Worm (Caenorhabditis elegans) whole organism, early embryonic: Measurements from ENCODE around the gene R160.3.

Experiments used
- B0310.2 ChIP-seq: sonication (generic microtip); optimal IDR thresholded peaks from 2 replicates; lab custom pipeline; 2016; ENCODE audit warnings: mild to moderate bottlenecking, missing genetic modification characterization, missing compliant biosample characterization
- F13C5.2 ChIP-seq: sonication (generic microtip); optimal IDR thresholded peaks from 2 replicates; lab custom pipeline; 2017; ENCODE audit warnings: mild to moderate bottlenecking, missing genetic modification characterization, inconsistent platforms, missing compliant biosample characterization
- aly-1 ChIP-seq: sonication (generic microtip); optimal IDR thresholded peaks from 2 replicates; lab custom pipeline; 2016; ENCODE audit warnings: missing genetic modification characterization, missing compliant biosample characterization
- ama-1 ChIP-seq: fragments of 150-350 bp; optimal IDR thresholded peaks from 2 replicates; lab custom pipeline; 2014
- ceh-13 ChIP-seq: fragments of 200-800 bp; sonication (Bioruptor generic); optimal IDR thresholded peaks from 2 replicates; lab custom pipeline; 2018; ENCODE audit warnings: mild to moderate bottlenecking, missing genetic modification characterization, missing compliant biosample characterization
- ceh-36 ChIP-seq: sonication (generic microtip); optimal IDR thresholded peaks from 2 replicates; lab custom pipeline; 2016; ENCODE audit warnings: missing genetic modification characterization, inconsistent platforms, missing compliant biosample characterization
- ets-7 ChIP-seq: sonication (generic microtip); optimal IDR thresholded peaks from 2 replicates; lab custom pipeline; 2016; ENCODE audit warnings: missing genotype, missing genetic modification characterization, missing compliant biosample characterization
- flt-1 ChIP-seq: fragments of 200-800 bp; sonication (Bioruptor generic); IDR thresholded peaks from 2 replicates; pipeline ENCODE4 v1.3.6; 2022; ENCODE audit warnings: missing genetic modification characterization, missing compliant biosample characterization
- hmbx-1 ChIP-seq: sonication (generic microtip); optimal IDR thresholded peaks from 2 replicates; lab custom pipeline; 2016; ENCODE audit warnings: mild to moderate bottlenecking, missing genetic modification characterization, missing compliant biosample characterization
- hmg-4 ChIP-seq: fragments of 200-800 bp; sonication (Bioruptor generic); optimal IDR thresholded peaks from 2 replicates; lab custom pipeline; 2018; ENCODE audit warnings: mild to moderate bottlenecking, missing genetic modification characterization, missing compliant biosample characterization
- hnd-1 ChIP-seq: sonication (generic microtip); optimal IDR thresholded peaks from 2 replicates; lab custom pipeline; 2016; ENCODE audit warnings: missing genetic modification characterization, missing compliant biosample characterization
- pes-1 ChIP-seq: fragments of 200-800 bp; sonication (Bioruptor generic); IDR thresholded peaks from 2 replicates; pipeline ENCODE4 v1.3.6; 2022; ENCODE audit warnings: missing genetic modification reagents, missing genetic modification characterization, missing compliant biosample characterization
- scrt-1 ChIP-seq: fragments of 200-800 bp; sonication (Bioruptor generic); IDR thresholded peaks from 2 replicates; pipeline ENCODE4 v1.3.6; 2022; ENCODE audit warnings: missing genetic modification characterization, missing compliant biosample characterization
- sea-1 ChIP-seq: fragments of 200-800 bp; sonication (Bioruptor generic); conservative IDR thresholded peaks from 2 replicates; pipeline ENCODE4 v1.3.6; 2022; ENCODE audit warnings: missing genetic modification characterization, missing compliant biosample characterization
- tbx-11 ChIP-seq: fragments of 200-800 bp; sonication (Bioruptor generic); IDR thresholded peaks from 2 replicates; pipeline ENCODE4 v1.3.6; 2022; ENCODE audit warnings: missing genetic modification characterization, missing compliant biosample characterization
- tbx-37 ChIP-seq: fragments of 200-800 bp; sonication (Bioruptor generic); conservative IDR thresholded peaks from 2 replicates; pipeline ENCODE4 v1.3.6; 2022; ENCODE audit warnings: missing genetic modification reagents, missing genetic modification characterization, missing compliant biosample characterization
- tra-4 ChIP-seq: sonication (generic microtip); optimal IDR thresholded peaks from 2 replicates; lab custom pipeline; 2017; ENCODE audit warnings: missing genetic modification characterization, missing compliant biosample characterization

The R160.3 gene

DNA sequence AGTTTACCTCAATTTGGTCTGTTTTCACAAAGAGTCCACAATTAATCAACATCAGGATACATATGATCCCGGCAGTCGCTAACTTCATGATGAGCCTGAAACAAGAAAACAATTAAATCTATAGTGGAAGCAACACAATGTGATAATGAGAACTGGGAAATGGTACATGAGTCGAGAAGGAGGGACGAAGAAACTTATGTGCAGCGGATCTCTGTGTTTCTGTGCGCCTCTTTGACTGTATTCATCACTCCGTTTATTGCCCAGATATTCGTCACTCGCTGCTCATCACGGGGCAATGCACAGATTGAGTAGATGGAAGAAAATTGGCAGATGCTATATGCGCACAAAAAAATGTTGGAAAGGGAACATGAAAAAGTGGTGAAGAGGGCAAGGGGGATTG lies at the start of gene R160.3:
Gene R160.3, minus strand, starts transcription at position 101 of the 400 bp plus-strand sequence.
- TF ChIP-seq aly-1 (no peak), ceh-36 (tag; lab: Kevin White, UChicago) (no peak), ama-1 (lab: Kevin White, UChicago) (no peak), ets-7 (no peak), pes-1 (GFP tag; lab: Robert Waterston, UW) (no peak), tra-4 (no peak)

DNA sequence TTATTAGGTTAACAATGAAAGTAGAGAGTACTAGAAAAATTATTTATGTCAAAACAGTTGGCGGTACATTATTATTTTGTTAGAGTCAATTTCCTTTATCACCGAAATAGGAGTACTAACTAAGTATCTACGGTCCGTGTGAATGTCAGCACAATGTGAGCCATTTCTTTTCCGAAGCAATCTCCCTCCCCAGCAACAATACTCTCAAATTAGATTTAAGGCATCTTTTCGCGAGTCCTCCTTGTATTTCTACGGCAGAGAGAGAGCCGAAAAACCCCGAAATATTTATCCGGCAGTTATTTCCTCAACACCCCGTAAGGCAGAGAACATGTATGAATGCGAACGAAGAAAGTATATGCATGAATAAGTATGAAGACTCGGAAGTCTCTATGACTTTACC lies 49.2 kb upstream of the R160.3 start:
- no peak for TF ChIP-seq flt-1
- no peak for TF ChIP-seq hmbx-1 (tag; lab: Kevin White, UChicago)
- TF ChIP-seq aly-1: no peak
- TF ChIP-seq sea-1: no peak
- no peak for TF ChIP-seq pes-1 (GFP tag; lab: Robert Waterston, UW)
- no peak for TF ChIP-seq ama-1 (lab: Kevin White, UChicago)
- no peak for TF ChIP-seq ceh-13 (GFP tag; lab: Kevin White, UChicago)
- TF ChIP-seq tbx-11 (GFP tag; lab: Robert Waterston, UW): no peak
- TF ChIP-seq B0310.2 (tag; lab: Kevin White, UChicago): no peak
- TF ChIP-seq tbx-37 (GFP tag; lab: Robert Waterston, UW): no peak
- TF ChIP-seq scrt-1 (GFP tag; lab: Robert Waterston, UW): no peak
- no peak for TF ChIP-seq hmg-4 (GFP tag; lab: Kevin White, UChicago)
- TF ChIP-seq hnd-1 (tag; lab: Kevin White, UChicago): no peak
- TF ChIP-seq tra-4: no peak
- no peak for TF ChIP-seq F13C5.2 (tag; lab: Kevin White, UChicago)

DNA sequence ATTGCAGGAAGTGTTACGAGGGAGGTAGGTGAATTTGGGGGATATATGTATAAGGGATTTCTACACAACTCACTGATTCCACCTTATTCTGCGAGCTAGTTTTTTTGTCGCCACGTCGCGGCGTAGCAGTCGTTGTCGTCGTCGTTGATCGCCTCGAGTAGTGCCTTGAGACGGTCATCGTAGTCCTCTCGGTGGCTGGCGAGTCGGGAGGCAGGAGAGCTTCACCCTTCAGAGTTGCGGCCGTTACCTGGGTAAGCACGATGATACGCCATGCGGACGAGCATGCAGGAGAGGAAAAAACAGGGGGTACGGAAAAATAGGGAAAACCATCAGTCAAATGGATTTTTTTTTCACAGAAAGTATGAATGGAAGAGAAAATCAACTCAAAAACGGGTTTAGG lies 47.1 kb upstream of the R160.3 start:
- TF ChIP-seq aly-1: no peak
- TF ChIP-seq hmg-4 (GFP tag; lab: Kevin White, UChicago): no peak
- TF ChIP-seq ets-7: no peak
- no peak for TF ChIP-seq scrt-1 (GFP tag; lab: Robert Waterston, UW)
- no peak for TF ChIP-seq tbx-37 (GFP tag; lab: Robert Waterston, UW)
- no peak for TF ChIP-seq pes-1 (GFP tag; lab: Robert Waterston, UW)

DNA sequence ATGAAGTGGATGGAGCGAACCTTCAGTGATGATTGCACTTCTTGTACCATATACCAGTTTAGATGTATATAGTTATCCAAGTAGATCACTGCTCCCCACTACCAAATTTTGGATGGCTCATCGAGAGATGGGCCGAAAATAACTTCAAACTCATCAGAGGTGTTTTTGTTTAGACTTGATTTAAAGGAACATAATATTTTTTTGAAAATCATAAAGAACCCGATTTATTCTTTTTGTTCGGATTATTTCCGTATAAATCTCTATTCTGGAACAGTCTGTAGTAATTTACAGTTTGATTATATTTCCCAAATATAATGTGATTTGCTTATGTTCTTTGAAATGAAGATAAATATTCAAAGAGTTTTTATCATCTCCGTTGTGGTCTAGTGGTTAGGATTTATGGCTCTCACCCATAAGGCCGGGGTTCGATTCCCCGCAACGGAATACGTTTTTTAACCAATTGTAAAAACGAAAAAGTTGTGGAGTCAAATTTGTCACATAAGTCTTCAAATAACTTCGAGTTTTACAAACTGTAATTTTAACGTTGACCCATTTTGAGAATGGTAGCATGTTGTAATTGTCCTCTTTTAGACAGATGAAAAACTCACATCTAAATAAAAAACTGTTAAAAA lies 44.3 kb upstream of the R160.3 start:
- TF ChIP-seq F13C5.2 (tag; lab: Kevin White, UChicago) (no peak), aly-1 (no peak), hmbx-1 (tag; lab: Kevin White, UChicago) (no peak), tra-4 (no peak)

DNA sequence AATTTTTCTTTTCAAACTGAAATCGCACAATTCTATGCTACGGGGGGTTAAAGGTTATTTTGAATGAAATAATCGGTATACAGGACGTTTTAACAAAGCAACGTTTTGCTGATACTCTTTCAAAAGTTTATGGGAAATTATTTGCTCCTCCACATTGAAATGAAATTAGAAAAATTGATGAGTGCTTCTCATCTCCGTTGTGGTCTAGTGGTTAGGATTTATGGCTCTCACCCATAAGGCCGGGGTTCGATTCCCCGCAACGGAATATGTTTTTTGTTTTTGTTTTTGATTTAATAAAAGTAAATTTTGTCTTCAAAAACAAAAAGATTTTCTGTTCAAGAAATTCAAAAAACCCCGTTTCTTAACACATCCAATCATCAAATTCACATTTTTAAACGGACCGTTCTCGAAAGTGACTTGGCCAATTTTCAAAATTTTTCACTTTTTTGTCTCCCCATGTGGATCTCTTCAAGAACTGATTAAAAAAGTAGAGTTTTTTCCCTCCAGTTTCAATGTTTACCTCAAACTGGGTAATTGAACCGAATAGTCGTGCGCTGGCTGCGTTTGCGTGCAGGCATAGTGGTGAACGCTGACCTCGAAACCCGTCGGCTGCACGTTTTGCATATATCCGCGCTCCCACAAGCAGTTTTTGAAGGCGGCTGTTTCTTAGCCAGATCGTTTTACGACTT lies 43.6 kb upstream of the R160.3 start:
- TF ChIP-seq ama-1 (lab: Kevin White, UChicago) (no peak), scrt-1 (GFP tag; lab: Robert Waterston, UW) (no peak), B0310.2 (tag; lab: Kevin White, UChicago) (no peak), hnd-1 (tag; lab: Kevin White, UChicago) (no peak), hmbx-1 (tag; lab: Kevin White, UChicago) (no peak), sea-1 (no peak), pes-1 (GFP tag; lab: Robert Waterston, UW) (no peak), tra-4 (no peak), ets-7 (no peak), aly-1 (no peak), ceh-36 (tag; lab: Kevin White, UChicago) (no peak), tbx-37 (GFP tag; lab: Robert Waterston, UW) (no peak), hmg-4 (GFP tag; lab: Kevin White, UChicago) (no peak), F13C5.2 (tag; lab: Kevin White, UChicago) (no peak), ceh-13 (GFP tag; lab: Kevin White, UChicago) (no peak), flt-1 (no peak), tbx-11 (GFP tag; lab: Robert Waterston, UW) (no peak)

DNA sequence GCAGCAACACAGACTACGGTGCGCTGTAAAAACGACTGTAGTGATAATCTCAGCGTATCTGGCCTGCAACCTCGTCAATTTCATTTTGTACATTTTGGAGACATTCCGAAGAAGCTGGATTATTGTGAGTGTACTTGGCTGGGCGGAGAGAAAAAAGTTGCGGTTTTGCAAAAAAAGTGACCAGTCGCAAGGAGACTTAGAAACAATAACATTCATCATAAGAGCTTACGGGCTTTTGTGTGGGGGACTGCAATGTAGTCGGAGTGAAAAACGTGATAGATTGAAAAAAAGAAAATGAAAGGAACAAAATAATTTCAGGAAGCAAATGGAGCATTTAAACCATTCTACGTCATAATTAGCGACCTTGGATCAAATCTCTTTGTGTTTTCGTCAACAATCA lies 42.3 kb upstream of the R160.3 start:
- TF ChIP-seq ceh-13 (GFP tag; lab: Kevin White, UChicago): no peak
- TF ChIP-seq tbx-11 (GFP tag; lab: Robert Waterston, UW): no peak
- no peak for TF ChIP-seq hnd-1 (tag; lab: Kevin White, UChicago)
- TF ChIP-seq aly-1: no peak
- TF ChIP-seq B0310.2 (tag; lab: Kevin White, UChicago): no peak
- TF ChIP-seq ceh-36 (tag; lab: Kevin White, UChicago): no peak
- no peak for TF ChIP-seq pes-1 (GFP tag; lab: Robert Waterston, UW)
- no peak for TF ChIP-seq scrt-1 (GFP tag; lab: Robert Waterston, UW)
- no peak for TF ChIP-seq hmg-4 (GFP tag; lab: Kevin White, UChicago)
- TF ChIP-seq sea-1: no peak
- no peak for TF ChIP-seq tra-4
- no peak for TF ChIP-seq ets-7
- no peak for TF ChIP-seq F13C5.2 (tag; lab: Kevin White, UChicago)
- no peak for TF ChIP-seq ama-1 (lab: Kevin White, UChicago)
- TF ChIP-seq flt-1: no peak
- no peak for TF ChIP-seq hmbx-1 (tag; lab: Kevin White, UChicago)

DNA sequence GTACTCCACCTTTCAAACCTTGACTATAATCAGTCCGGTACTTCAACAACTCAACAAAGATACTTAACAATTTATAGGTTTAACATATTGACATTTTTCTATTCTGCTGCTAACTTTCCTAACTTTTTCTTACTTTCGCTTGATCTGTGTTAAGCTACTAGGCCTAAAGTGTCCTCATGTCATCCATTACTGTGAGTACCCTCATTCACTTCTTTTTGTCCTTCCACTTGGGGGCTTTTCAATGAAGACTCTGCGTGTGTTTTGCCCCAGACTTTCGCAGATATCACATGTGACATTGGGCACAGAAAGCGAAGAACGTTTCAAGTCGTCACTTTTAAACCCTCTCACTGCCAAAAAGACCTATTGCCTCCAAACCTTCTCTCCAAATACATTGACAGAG lies 38.6 kb upstream of the R160.3 start:
- TF ChIP-seq ets-7 (no peak), F13C5.2 (tag; lab: Kevin White, UChicago) (no peak), scrt-1 (GFP tag; lab: Robert Waterston, UW) (no peak), hmbx-1 (tag; lab: Kevin White, UChicago) (no peak), hnd-1 (tag; lab: Kevin White, UChicago) (no peak), tra-4 (no peak), tbx-37 (GFP tag; lab: Robert Waterston, UW) (no peak), ceh-36 (tag; lab: Kevin White, UChicago) (no peak), pes-1 (GFP tag; lab: Robert Waterston, UW) (no peak), hmg-4 (GFP tag; lab: Kevin White, UChicago) (no peak)
